Worm (Caenorhabditis elegans) whole organism, late embryonic: ENCODE measurements around the gene acl-14.
A peak's percentile ranks its signal among the peaks of the same experiment; 100 is the strongest.

Experiments
- C08G9.2 ChIP-seq: sonication (generic microtip); optimal IDR thresholded peaks from 2 replicates; lab custom pipeline; 2016; ENCODE audit warnings: mild to moderate bottlenecking, missing genetic modification characterization, moderate library complexity, missing compliant biosample characterization
- C38D4.7 ChIP-seq: fragments of 200-800 bp; sonication (Bioruptor generic); optimal IDR thresholded peaks from 2 replicates; lab custom pipeline; 2018; ENCODE audit warnings: mild to moderate bottlenecking, missing genetic modification characterization, moderate library complexity, missing compliant biosample characterization
- K09A11.1 ChIP-seq: sonication (generic microtip); optimal IDR thresholded peaks from 2 replicates; lab custom pipeline; 2017; ENCODE audit warnings: antibody characterized with exemption, mild to moderate bottlenecking, missing genetic modification characterization, missing compliant biosample characterization; ENCODE audit not compliant: insufficient read depth
- T23F11.4 ChIP-seq: fragments of 200-800 bp; sonication (Bioruptor generic); optimal IDR thresholded peaks from 2 replicates; lab custom pipeline; 2018; ENCODE audit warnings: mild to moderate bottlenecking, missing genetic modification characterization, missing compliant biosample characterization
- ama-1 ChIP-seq: fragments of 150-350 bp; optimal IDR thresholded peaks from 2 replicates; lab custom pipeline; 2014
- ceh-18 ChIP-seq: sonication (generic microtip); optimal IDR thresholded peaks from 2 replicates; lab custom pipeline; 2016; ENCODE audit warnings: missing genetic modification characterization, missing compliant biosample characterization
- ceh-2 ChIP-seq: sonication (generic microtip); optimal IDR thresholded peaks from 2 replicates; lab custom pipeline; 2016; ENCODE audit warnings: missing genotype, missing genetic modification characterization, missing compliant biosample characterization
- ceh-30 ChIP-seq: fragments of 150-350 bp; optimal IDR thresholded peaks from 2 replicates; lab custom pipeline; 2014; ENCODE audit warnings: missing biosample characterization, missing genetic modification characterization
- ceh-31 ChIP-seq: sonication (generic microtip); optimal IDR thresholded peaks from 2 replicates; lab custom pipeline; 2016; ENCODE audit warnings: missing genetic modification characterization, missing compliant biosample characterization
- ceh-34 ChIP-seq: sonication (generic microtip); optimal IDR thresholded peaks from 2 replicates; lab custom pipeline; 2016; ENCODE audit warnings: mild to moderate bottlenecking, missing genetic modification characterization, missing compliant biosample characterization
- ceh-48 ChIP-seq: sonication (generic microtip); optimal IDR thresholded peaks from 2 replicates; lab custom pipeline; 2016; ENCODE audit warnings: missing genetic modification characterization, inconsistent platforms, missing compliant biosample characterization
- ceh-9 ChIP-seq: sonication (generic microtip); optimal IDR thresholded peaks from 2 replicates; lab custom pipeline; 2016; ENCODE audit warnings: mild to moderate bottlenecking, missing genetic modification characterization, inconsistent platforms, missing compliant biosample characterization
- che-1 ChIP-seq: sonication (generic microtip); optimal IDR thresholded peaks from 2 replicates; lab custom pipeline; 2016; ENCODE audit warnings: mild to moderate bottlenecking, missing genetic modification characterization, missing compliant biosample characterization
- dmd-4 ChIP-seq: sonication (generic microtip); optimal IDR thresholded peaks from 2 replicates; lab custom pipeline; 2016; ENCODE audit warnings: borderline replicate concordance, missing genetic modification characterization, missing compliant biosample characterization
- dve-1 ChIP-seq: sonication (generic microtip); optimal IDR thresholded peaks from 2 replicates; lab custom pipeline; 2017; ENCODE audit warnings: antibody characterized with exemption, mild to moderate bottlenecking, missing genetic modification characterization, missing compliant biosample characterization
- elt-2 ChIP-seq: sonication (generic microtip); optimal IDR thresholded peaks from 2 replicates; lab custom pipeline; 2016; ENCODE audit warnings: missing genetic modification reagents, missing genetic modification characterization, missing compliant biosample characterization
- fax-1 ChIP-seq: sonication (generic microtip); optimal IDR thresholded peaks from 2 replicates; lab custom pipeline; 2016; ENCODE audit warnings: missing genotype, missing genetic modification characterization, missing compliant biosample characterization
- fkh-6 ChIP-seq: sonication (generic microtip); optimal IDR thresholded peaks from 2 replicates; lab custom pipeline; 2016; ENCODE audit warnings: missing genetic modification characterization, missing compliant biosample characterization
- gmeb-2 ChIP-seq: sonication (generic microtip); optimal IDR thresholded peaks from 2 replicates; lab custom pipeline; 2016; ENCODE audit warnings: missing genetic modification characterization, inconsistent platforms, missing compliant biosample characterization
- hlh-30 ChIP-seq: sonication (generic microtip); optimal IDR thresholded peaks from 2 replicates; lab custom pipeline; 2017; ENCODE audit warnings: antibody characterized with exemption, missing genetic modification characterization, missing compliant biosample characterization; ENCODE audit not compliant: insufficient read depth
- hlh-6 ChIP-seq: sonication (generic microtip); optimal IDR thresholded peaks from 2 replicates; lab custom pipeline; 2016; ENCODE audit warnings: missing genotype, missing genetic modification characterization, missing compliant biosample characterization
- hlh-8 ChIP-seq: sonication (generic microtip); optimal IDR thresholded peaks from 2 replicates; lab custom pipeline; 2016; ENCODE audit warnings: missing genotype, missing genetic modification characterization, missing compliant biosample characterization
- lim-6 ChIP-seq: sonication (generic microtip); optimal IDR thresholded peaks from 2 replicates; lab custom pipeline; 2016; ENCODE audit warnings: missing genetic modification characterization, missing compliant biosample characterization
- madf-2 ChIP-seq: sonication (generic microtip); optimal IDR thresholded peaks from 2 replicates; lab custom pipeline; 2017; ENCODE audit warnings: missing genetic modification characterization, missing compliant biosample characterization
- nhr-11 ChIP-seq: fragments of 150-350 bp; optimal IDR thresholded peaks from 2 replicates; lab custom pipeline; 2014; ENCODE audit warnings: missing biosample characterization, missing genetic modification characterization
- nhr-232 ChIP-seq: sonication (generic microtip); optimal IDR thresholded peaks from 2 replicates; lab custom pipeline; 2016; ENCODE audit warnings: missing genetic modification characterization, missing compliant biosample characterization
- npax-4 ChIP-seq: sonication (generic microtip); optimal IDR thresholded peaks from 2 replicates; lab custom pipeline; 2016; ENCODE audit warnings: missing genetic modification characterization, missing compliant biosample characterization
- odd-2 ChIP-seq: sonication (generic microtip); optimal IDR thresholded peaks from 2 replicates; lab custom pipeline; 2017; ENCODE audit warnings: antibody characterized with exemption, mild to moderate bottlenecking, missing genetic modification characterization, missing compliant biosample characterization
- pag-3 ChIP-seq: sonication (generic microtip); optimal IDR thresholded peaks from 2 replicates; lab custom pipeline; 2016; ENCODE audit warnings: missing compliant biosample characterization, missing genetic modification characterization, borderline replicate concordance
- pat-9 ChIP-seq: fragments of 200-800 bp; sonication (Bioruptor generic); optimal IDR thresholded peaks from 2 replicates; lab custom pipeline; 2018; ENCODE audit warnings: mild to moderate bottlenecking, missing genetic modification characterization, moderate library complexity, missing compliant biosample characterization
- pha-4 ChIP-seq: fragments of 150-350 bp; optimal IDR thresholded peaks from 2 replicates; lab custom pipeline; 2018; ENCODE audit warnings: missing biosample characterization, missing genetic modification reagents, missing genetic modification characterization
- pros-1 ChIP-seq: fragments of 150-350 bp; optimal IDR thresholded peaks from 2 replicates; lab custom pipeline; 2014; ENCODE audit warnings: missing biosample characterization, missing genetic modification reagents, missing genetic modification characterization
- sdc-2 ChIP-seq: sonication (generic microtip); optimal IDR thresholded peaks from 2 replicates; lab custom pipeline; 2016; ENCODE audit warnings: missing genotype, missing genetic modification characterization, missing compliant biosample characterization
- sox-2 ChIP-seq: fragments of 200-800 bp; sonication (Bioruptor generic); IDR thresholded peaks from 2 replicates; pipeline ENCODE4 v1.3.6; 2022; ENCODE audit warnings: missing genetic modification reagents, missing genetic modification characterization, missing compliant biosample characterization
- tbx-2 ChIP-seq: sonication (generic microtip); optimal IDR thresholded peaks from 2 replicates; lab custom pipeline; 2016; ENCODE audit warnings: missing genetic modification characterization, missing compliant biosample characterization
- tbx-7 ChIP-seq: sonication (generic microtip); optimal IDR thresholded peaks from 2 replicates; lab custom pipeline; 2016; ENCODE audit warnings: missing genotype, missing genetic modification characterization, missing compliant biosample characterization
- unc-42 ChIP-seq: sonication (generic microtip); optimal IDR thresholded peaks from 2 replicates; lab custom pipeline; 2016; ENCODE audit warnings: missing genotype, missing genetic modification characterization, missing compliant biosample characterization
- unc-86 ChIP-seq: sonication (generic microtip); optimal IDR thresholded peaks from 2 replicates; lab custom pipeline; 2016; ENCODE audit warnings: missing genetic modification characterization, missing compliant biosample characterization

Gene acl-14

DNA sequence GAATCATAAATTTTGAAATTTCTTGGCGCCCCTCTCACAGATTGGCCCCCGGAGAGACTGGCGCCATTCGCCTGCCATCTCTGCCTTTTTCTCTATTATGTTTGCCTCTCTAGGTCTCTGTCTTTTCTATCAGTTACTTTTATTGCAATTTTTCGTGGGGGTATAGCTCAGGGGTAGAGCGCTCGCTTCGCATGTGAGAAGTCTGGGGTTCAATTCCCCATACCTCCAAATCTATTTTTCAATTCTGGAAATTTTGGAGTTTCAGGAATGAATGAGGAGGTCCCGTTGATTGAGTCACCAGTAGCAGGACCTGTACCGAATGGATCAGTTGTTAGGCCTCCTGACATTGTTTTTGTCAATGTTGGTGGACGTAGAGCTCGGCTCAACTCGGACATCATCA, 15.4 kb downstream of the acl-14 start, which contains the start of gene kvs-3 (continued):
- TF ChIP-seq elt-2 (peak; percentile 34), gmeb-2 (peak; percentile 33), C08G9.2 (tag; lab: Kevin White, UChicago) (peak; percentile 50), pat-9 (peak; percentile 43), pha-4 (tag; lab: Kevin White, UChicago) (no peak), pros-1 (tag; lab: Kevin White, UChicago) (no peak), odd-2 (tag; lab: Kevin White, UChicago) (no peak), C38D4.7 (GFP tag; lab: Kevin White, UChicago) (peak; percentile 49), che-1 (tag; lab: Kevin White, UChicago) (peak; percentile 20), ceh-9 (tag; lab: Kevin White, UChicago) (peak; percentile 17), ama-1 (lab: Kevin White, UChicago) (no peak), fkh-6 (tag; lab: Kevin White, UChicago) (peak; percentile 32), ceh-18 (tag; lab: Kevin White, UChicago) (peak; percentile 55), hlh-30 (no peak), npax-4 (tag; lab: Kevin White, UChicago) (no peak), hlh-6 (tag; lab: Kevin White, UChicago) (peak; percentile 16), tbx-7 (no peak), ceh-31 (tag; lab: Kevin White, UChicago) (peak; percentile 19), K09A11.1 (no peak), unc-86 (tag; lab: Kevin White, UChicago) (no peak), tbx-2 (tag; lab: Kevin White, UChicago) (peak; percentile 0), hlh-8 (tag; lab: Kevin White, UChicago) (no peak)
- TF ChIP-seq, all 69 proteins: peak for 23

DNA sequence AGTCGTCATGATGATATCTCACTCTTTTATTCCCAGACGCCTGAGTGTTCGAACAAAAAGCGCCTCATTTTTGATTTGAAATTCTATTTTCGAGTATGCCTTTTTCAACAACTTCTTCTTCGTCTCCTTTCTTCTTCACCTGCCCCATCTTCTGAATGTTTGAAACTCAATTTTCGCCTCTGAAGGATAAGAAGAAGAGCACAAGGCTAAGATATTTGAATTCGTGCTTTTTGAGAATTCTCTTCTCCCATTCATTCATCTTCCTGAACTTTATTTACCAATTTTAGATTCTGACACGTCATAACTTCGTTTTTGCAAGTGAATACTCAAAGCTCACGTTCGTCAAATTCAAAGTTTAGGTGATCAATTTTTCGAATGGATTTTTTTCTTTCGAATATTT, 16.5 kb downstream of the acl-14 start:
- TF ChIP-seq unc-42 (tag; lab: Kevin White, UChicago) = peak; percentile 39
- TF ChIP-seq tbx-2 (tag; lab: Kevin White, UChicago) = no peak

DNA sequence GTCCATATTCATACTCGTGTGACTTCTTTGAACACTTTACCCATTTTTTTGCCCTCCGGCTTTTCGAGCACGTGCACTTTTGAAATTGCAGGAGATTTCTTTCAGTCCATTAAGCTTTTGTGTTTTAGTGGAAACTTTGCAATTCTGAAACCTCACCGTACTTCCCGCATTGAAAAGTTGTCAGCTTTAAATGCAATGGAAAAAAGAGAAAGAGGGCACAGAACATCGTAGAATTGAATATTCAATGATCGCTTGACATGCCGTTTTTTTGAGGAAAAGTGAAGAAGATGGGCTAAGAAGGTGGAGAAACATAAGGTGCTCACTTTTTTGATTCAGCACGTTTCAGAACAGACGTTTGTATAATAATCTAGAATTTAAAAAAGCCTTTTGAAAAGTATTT, 19.0 kb downstream of the acl-14 start:
- no peak for TF ChIP-seq madf-2 (tag; lab: Kevin White, UChicago)
- no peak for TF ChIP-seq T23F11.4
- no peak for TF ChIP-seq nhr-232
- TF ChIP-seq ceh-48 (tag; lab: Kevin White, UChicago) = no peak
- TF ChIP-seq elt-2 = no peak
- TF ChIP-seq ceh-30 (tag; lab: Kevin White, UChicago) = no peak
- no peak for TF ChIP-seq ceh-18 (tag; lab: Kevin White, UChicago)
- TF ChIP-seq lim-6 = no peak
- TF ChIP-seq C38D4.7 (GFP tag; lab: Kevin White, UChicago) = no peak
- no peak for TF ChIP-seq pha-4 (tag; lab: Kevin White, UChicago)
- TF ChIP-seq nhr-11 (tag; lab: Kevin White, UChicago) = no peak
- TF ChIP-seq tbx-7 = no peak
- no peak for TF ChIP-seq tbx-2 (tag; lab: Kevin White, UChicago)
- TF ChIP-seq sdc-2 (tag; lab: Kevin White, UChicago) = no peak
- no peak for TF ChIP-seq pag-3
- TF ChIP-seq fax-1 (tag; lab: Kevin White, UChicago) = no peak
- no peak for TF ChIP-seq ceh-34 (tag; lab: Kevin White, UChicago)
- TF ChIP-seq ceh-2 (tag; lab: Kevin White, UChicago) = no peak
- no peak for TF ChIP-seq dve-1

DNA sequence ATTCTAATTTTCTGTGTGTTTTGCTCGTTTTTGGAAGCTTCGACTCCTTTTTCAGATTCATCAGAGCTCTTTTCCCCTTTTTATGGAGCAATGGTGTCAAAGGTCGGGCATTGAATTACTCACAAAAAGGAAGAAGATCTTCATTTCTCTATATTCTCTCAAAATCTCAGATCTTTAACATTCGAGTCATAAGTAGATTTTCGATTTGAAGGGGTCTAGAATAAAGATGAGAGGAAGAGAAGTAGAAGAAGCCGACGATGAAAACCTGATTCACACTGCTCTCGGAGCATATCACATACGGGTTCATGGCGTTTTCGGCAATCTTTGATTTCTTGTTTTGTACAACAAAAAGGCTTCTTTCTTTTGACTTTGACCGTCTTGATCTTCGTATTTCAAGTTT, 21.1 kb downstream of the acl-14 start:
- TF ChIP-seq che-1 (tag; lab: Kevin White, UChicago) (no peak), hlh-8 (tag; lab: Kevin White, UChicago) (no peak), sdc-2 (tag; lab: Kevin White, UChicago) (no peak), sox-2 (no peak), dmd-4 (tag; lab: Kevin White, UChicago) (no peak), pat-9 (no peak), ama-1 (lab: Kevin White, UChicago) (no peak), unc-42 (tag; lab: Kevin White, UChicago) (no peak), elt-2 (no peak), ceh-31 (tag; lab: Kevin White, UChicago) (no peak), K09A11.1 (no peak)
- TF ChIP-seq, all 69 proteins: peak for 0
